Fruit fly (Drosophila melanogaster) whole organism, adult: Measurements from ENCODE around the gene CG15399.

Experiments used
- CG11617 ChIP-seq: fragments of 200-800 bp; sonication (Bioruptor generic); optimal IDR thresholded peaks from 2 replicates; lab custom pipeline; 2017; ENCODE audit warnings: mild to moderate bottlenecking, missing biosample characterization, missing genetic modification reagents, missing genetic modification characterization
- CG12768 ChIP-seq: fragments of 200-800 bp; sonication (Bioruptor generic); optimal IDR thresholded peaks from 2 replicates; lab custom pipeline; 2017; ENCODE audit warnings: missing biosample characterization, missing genetic modification characterization, mild to moderate bottlenecking, moderate library complexity, missing genetic modification reagents
- CG14711 ChIP-seq: fragments of 200-800 bp; sonication (Bioruptor generic); optimal IDR thresholded peaks from 2 replicates; lab custom pipeline; 2018; ENCODE audit warnings: missing biosample characterization, mild to moderate bottlenecking, missing genetic modification characterization, moderate library complexity
- CG1620 ChIP-seq: fragments of 200-800 bp; sonication (Bioruptor generic); optimal IDR thresholded peaks from 2 replicates; lab custom pipeline; 2016; ENCODE audit warnings: missing biosample characterization, missing genetic modification characterization
- CG33017 ChIP-seq: fragments of 200-800 bp; sonication (Bioruptor generic); optimal IDR thresholded peaks from 2 replicates; lab custom pipeline; 2018; ENCODE audit warnings: missing biosample characterization, mild to moderate bottlenecking, missing genetic modification characterization, moderate library complexity
- CG5204 ChIP-seq: fragments of 200-800 bp; sonication (Bioruptor generic); optimal IDR thresholded peaks from 2 replicates; lab custom pipeline; 2016; ENCODE audit warnings: missing biosample characterization, missing genetic modification characterization
- CG7045 ChIP-seq: fragments of 200-800 bp; sonication (Bioruptor generic); optimal IDR thresholded peaks from 2 replicates; lab custom pipeline; 2017; ENCODE audit warnings: missing biosample characterization, mild to moderate bottlenecking, missing genetic modification characterization
- CG7101 ChIP-seq: fragments of 200-800 bp; sonication (Bioruptor generic); optimal IDR thresholded peaks from 2 replicates; lab custom pipeline; 2018; ENCODE audit warnings: missing biosample characterization, mild to moderate bottlenecking, missing genetic modification characterization, moderate library complexity
- Clk ChIP-seq: fragments of 200-800 bp; sonication (Bioruptor generic); optimal IDR thresholded peaks from 2 replicates; lab custom pipeline; 2017; ENCODE audit warnings: missing biosample characterization, missing genetic modification characterization
- Crg-1 ChIP-seq: fragments of 200-800 bp; sonication (Bioruptor generic); optimal IDR thresholded peaks from 2 replicates; lab custom pipeline; 2016; ENCODE audit warnings: missing biosample characterization, missing genetic modification characterization
- Hr96 ChIP-seq: fragments of 200-800 bp; sonication (Bioruptor generic); optimal IDR thresholded peaks from 2 replicates; lab custom pipeline; 2016; ENCODE audit warnings: missing biosample characterization, missing genetic modification characterization
- Mnt ChIP-seq: fragments of 200-800 bp; sonication (Bioruptor generic); optimal IDR thresholded peaks from 2 replicates; lab custom pipeline; 2016; ENCODE audit warnings: missing biosample characterization, mild to moderate bottlenecking, missing genetic modification characterization
- bab1 ChIP-seq: fragments of 200-800 bp; sonication (Bioruptor generic); optimal IDR thresholded peaks from 3 replicates; lab custom pipeline; 2019; ENCODE audit warnings: missing biosample characterization, mild to moderate bottlenecking, missing genetic modification characterization, moderate library complexity
- cic ChIP-seq: fragments of 200-800 bp; sonication (Bioruptor generic); optimal IDR thresholded peaks from 2 replicates; lab custom pipeline; 2017; ENCODE audit warnings: missing biosample characterization, mild to moderate bottlenecking, missing genetic modification characterization, moderate library complexity
- cnc ChIP-seq, 2 experiments: fragments of >200 bp; optimal IDR thresholded peaks; 2 replicates each; lab custom pipeline; 2017
- kay ChIP-seq: fragments of 200-800 bp; sonication (Bioruptor generic); peaks from one replicate; lab custom pipeline; 2016; ENCODE audit warnings: missing biosample characterization, missing genetic modification characterization, borderline replicate concordance
- ovo ChIP-seq: fragments of 200-800 bp; sonication (Bioruptor generic); optimal IDR thresholded peaks from 2 replicates; lab custom pipeline; 2016; ENCODE audit warnings: missing biosample characterization, missing genetic modification characterization
- pad ChIP-seq: fragments of 200-800 bp; sonication (Bioruptor generic); optimal IDR thresholded peaks from 3 replicates; lab custom pipeline; 2017; ENCODE audit warnings: missing biosample characterization, missing genetic modification characterization, mild to moderate bottlenecking, moderate library complexity, missing genetic modification reagents
- tj ChIP-seq: fragments of 200-800 bp; sonication (Bioruptor generic); optimal IDR thresholded peaks from 3 replicates; lab custom pipeline; 2017; ENCODE audit warnings: missing biosample characterization, mild to moderate bottlenecking, missing genetic modification characterization, moderate library complexity
- toe ChIP-seq: fragments of 200-800 bp; sonication (Bioruptor generic); optimal IDR thresholded peaks from 2 replicates; lab custom pipeline; 2016; ENCODE audit warnings: missing biosample characterization, missing genetic modification characterization

Gene CG15399

dm6 chr2L:2759654-2760053 is 11.9 kb downstream of the CG15399 start, which contains the start of the genes HemK2, Snapin and Tnpo-SR:
TSS of gene HemK2 (minus strand) at chr2L:2759677.
TSS of gene Snapin (minus strand) at chr2L:2759677.
TSS of gene Tnpo-SR (plus strand) at chr2L:2759924.
- TF ChIP-seq CG33017 (tag; lab: Kevin White, UChicago) = peak; percentile 92
- peak; percentile 96 for TF ChIP-seq CG14711 (tag; lab: Kevin White, UChicago)
- peak; percentile 90 for TF ChIP-seq Clk (GFP tag; lab: Kevin White, UChicago)
- no peak for TF ChIP-seq CG5204 (GFP tag; lab: Kevin White, UChicago)
- TF ChIP-seq Crg-1 (GFP tag; lab: Kevin White, UChicago) = peak; percentile 91
- peak; percentile 94 for TF ChIP-seq CG7045
- TF ChIP-seq bab1 = peak; percentile 97
- TF ChIP-seq cnc (optimal IDR thresholded peaks at IDR 0.05; lab: Kevin White, UChicago) = no peak
- TF ChIP-seq CG11617 (GFP tag; lab: Kevin White, UChicago) = peak; percentile 93
- peak; percentile 97 for TF ChIP-seq toe (GFP tag; lab: Kevin White, UChicago)
- peak; percentile 93 for TF ChIP-seq Mnt (GFP tag; lab: Kevin White, UChicago)
- peak; percentile 94 for TF ChIP-seq CG12768
- TF ChIP-seq ovo (GFP tag; lab: Kevin White, UChicago) = peak; percentile 90
- TF ChIP-seq CG7101 = peak; percentile 96
- no peak for TF ChIP-seq Hr96 (GFP tag; lab: Kevin White, UChicago)
- TF ChIP-seq cic (GFP tag; lab: Kevin White, UChicago) = peak; percentile 72
- peak; percentile 79 for TF ChIP-seq tj (GFP tag; lab: Kevin White, UChicago)
- TF ChIP-seq CG1620 (GFP tag; lab: Kevin White, UChicago) = peak; percentile 95
- TF ChIP-seq kay (GFP tag; lab: Kevin White, UChicago) = no peak
- TF ChIP-seq pad (GFP tag; lab: Kevin White, UChicago) = peak; percentile 84

DNA sequence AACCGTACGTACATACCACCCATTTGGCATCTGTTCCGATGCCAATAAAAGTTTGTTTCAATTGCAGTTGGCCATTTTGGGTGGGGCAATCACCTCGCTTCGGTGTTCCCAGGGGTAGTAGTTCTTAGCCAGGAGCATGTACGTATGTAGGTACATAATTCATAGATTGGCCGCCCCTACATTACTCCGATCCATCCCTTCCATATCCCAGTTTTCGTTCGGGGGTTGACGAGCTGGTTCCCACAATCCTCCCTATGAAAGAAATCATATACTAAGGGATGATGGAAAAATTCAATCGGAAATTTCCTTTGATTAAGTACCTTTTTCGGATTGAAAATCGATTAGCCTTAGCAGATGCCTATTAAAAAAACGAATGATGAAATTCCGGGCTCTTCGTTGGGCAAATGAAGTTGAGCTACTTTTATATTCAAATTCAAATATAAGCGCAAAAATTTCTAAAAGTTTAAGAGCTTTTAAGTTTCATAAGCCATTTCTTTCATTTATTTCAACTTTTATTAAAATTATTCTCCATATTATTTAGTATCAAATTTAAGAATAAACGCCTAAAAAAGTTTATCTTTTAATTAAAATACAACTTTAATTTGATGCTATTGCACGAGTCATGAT is 13.5 kb downstream of the CG15399 start:
- TF ChIP-seq pad (GFP tag; lab: Kevin White, UChicago) = no peak
- TF ChIP-seq kay (GFP tag; lab: Kevin White, UChicago) = no peak
- TF ChIP-seq cnc (optimal IDR thresholded peaks at IDR 0.05; lab: Kevin White, UChicago) = no peak
- no peak for TF ChIP-seq ovo (GFP tag; lab: Kevin White, UChicago)
- no peak for TF ChIP-seq CG11617 (GFP tag; lab: Kevin White, UChicago)
- TF ChIP-seq CG33017 (tag; lab: Kevin White, UChicago) = no peak
- TF ChIP-seq tj (GFP tag; lab: Kevin White, UChicago) = no peak
- TF ChIP-seq CG5204 (GFP tag; lab: Kevin White, UChicago) = no peak
- no peak for TF ChIP-seq CG7045
- TF ChIP-seq CG1620 (GFP tag; lab: Kevin White, UChicago) = no peak
- no peak for TF ChIP-seq bab1
- TF ChIP-seq cic (GFP tag; lab: Kevin White, UChicago) = no peak
- no peak for TF ChIP-seq CG12768
- no peak for TF ChIP-seq Crg-1 (GFP tag; lab: Kevin White, UChicago)
- TF ChIP-seq Mnt (GFP tag; lab: Kevin White, UChicago) = no peak

DNA sequence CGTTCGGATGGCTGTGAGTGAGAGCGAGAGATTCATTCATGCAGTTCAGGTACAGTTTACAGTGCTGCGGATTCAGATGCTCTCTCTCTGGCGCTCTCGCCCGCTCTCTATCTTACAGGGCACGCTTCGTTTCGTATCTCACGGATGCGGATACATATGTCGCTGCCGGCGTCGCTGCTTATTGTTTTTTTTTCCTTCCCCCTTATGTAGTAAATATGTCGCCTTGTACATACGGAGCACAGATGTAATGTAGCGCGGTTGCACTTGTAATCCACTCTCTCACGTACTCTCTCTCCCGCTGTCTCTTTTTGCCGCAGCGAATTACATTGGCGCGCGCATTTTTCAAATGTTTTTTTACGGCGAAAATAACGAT is 16.3 kb downstream of the CG15399 start:
- TF ChIP-seq CG12768 = no peak
- TF ChIP-seq Mnt (GFP tag; lab: Kevin White, UChicago) = peak; percentile 76
- no peak for TF ChIP-seq Clk (GFP tag; lab: Kevin White, UChicago)
- TF ChIP-seq CG7045 = no peak
- TF ChIP-seq CG7101 = no peak
- no peak for TF ChIP-seq CG1620 (GFP tag; lab: Kevin White, UChicago)
- no peak for TF ChIP-seq CG11617 (GFP tag; lab: Kevin White, UChicago)
- peak; percentile 93 for TF ChIP-seq cic (GFP tag; lab: Kevin White, UChicago)
- TF ChIP-seq toe (GFP tag; lab: Kevin White, UChicago) = no peak
- TF ChIP-seq Hr96 (GFP tag; lab: Kevin White, UChicago) = no peak
- no peak for TF ChIP-seq Crg-1 (GFP tag; lab: Kevin White, UChicago)
- TF ChIP-seq pad (GFP tag; lab: Kevin White, UChicago) = no peak

DNA sequence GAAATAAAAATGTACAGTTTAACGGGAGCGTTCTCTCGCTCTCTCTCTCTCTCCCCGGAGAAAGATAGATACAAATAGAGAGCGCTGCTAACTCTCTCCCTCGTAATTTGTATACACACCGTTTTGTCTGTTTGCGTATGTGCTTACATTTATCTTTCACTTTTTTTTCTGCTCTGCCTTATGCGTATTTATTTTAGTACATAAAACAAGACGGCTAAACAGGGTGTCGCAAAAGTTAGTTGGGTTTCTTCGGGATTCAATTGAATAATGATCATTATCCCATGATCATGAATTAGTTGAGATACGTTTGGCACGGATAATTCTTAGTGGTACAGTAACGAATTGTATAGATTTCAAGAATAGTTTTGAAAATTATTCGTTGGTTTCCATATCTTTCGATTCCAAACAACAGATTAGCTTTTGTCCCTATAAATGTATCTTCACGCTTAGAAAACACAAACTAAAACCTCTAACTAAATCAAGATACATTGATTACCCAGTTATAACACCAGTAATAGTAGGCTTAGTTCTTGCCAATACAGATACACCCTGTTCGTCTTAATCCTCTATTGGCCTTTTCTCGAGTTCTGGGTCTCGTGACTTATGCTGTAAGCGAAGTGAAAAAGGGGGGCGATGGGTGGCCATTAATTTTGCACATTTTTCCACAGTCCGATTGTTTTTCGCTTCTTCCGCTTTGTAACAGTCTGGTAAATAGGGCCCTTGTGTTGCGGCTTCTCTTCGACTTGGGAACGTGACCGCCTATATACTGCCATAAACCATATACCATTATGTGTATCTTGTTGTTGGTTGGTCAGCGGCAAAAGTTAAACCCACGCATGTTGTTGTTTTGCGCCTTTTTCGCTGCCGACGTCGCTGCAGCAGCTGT is 16.9 kb downstream of the CG15399 start:
- peak; percentile 3 for TF ChIP-seq tj (GFP tag; lab: Kevin White, UChicago)
- no peak for TF ChIP-seq cic (GFP tag; lab: Kevin White, UChicago)
- TF ChIP-seq CG11617 (GFP tag; lab: Kevin White, UChicago) = peak; percentile 88
- peak; percentile 82 for TF ChIP-seq CG7101
- peak; percentile 90 for TF ChIP-seq CG33017 (tag; lab: Kevin White, UChicago)
- peak; percentile 77 for TF ChIP-seq Clk (GFP tag; lab: Kevin White, UChicago)
- peak; percentile 79 for TF ChIP-seq Hr96 (GFP tag; lab: Kevin White, UChicago)
- TF ChIP-seq CG7045 = peak; percentile 92
- peak; percentile 41 for TF ChIP-seq Crg-1 (GFP tag; lab: Kevin White, UChicago)
- peak; percentile 77 for TF ChIP-seq CG14711 (tag; lab: Kevin White, UChicago)
- peak; percentile 93 for TF ChIP-seq kay (GFP tag; lab: Kevin White, UChicago)
- TF ChIP-seq toe (GFP tag; lab: Kevin White, UChicago) = peak; percentile 70
- TF ChIP-seq CG12768 = peak; percentile 89
- TF ChIP-seq CG1620 (GFP tag; lab: Kevin White, UChicago) = no peak
- peak; percentile 66 for TF ChIP-seq pad (GFP tag; lab: Kevin White, UChicago)
- TF ChIP-seq Mnt (GFP tag; lab: Kevin White, UChicago) = peak; percentile 56
- TF ChIP-seq bab1 = peak; percentile 42
- no peak for TF ChIP-seq cnc (optimal IDR thresholded peaks at IDR 0.05; lab: Kevin White, UChicago)
- TF ChIP-seq CG5204 (GFP tag; lab: Kevin White, UChicago) = no peak
- TF ChIP-seq ovo (GFP tag; lab: Kevin White, UChicago) = peak; percentile 34
